Worm (Caenorhabditis elegans) whole organism, midembryonic: Measurements from ENCODE around the gene K08D9.2.

Experiments
- T22C8.4 ChIP-seq: fragments of 200-800 bp; sonication (Bioruptor generic); IDR thresholded peaks from 2 replicates; pipeline ENCODE4 v1.3.6; 2022; ENCODE audit warnings: missing genetic modification characterization, missing compliant biosample characterization
- cog-1 ChIP-seq: sonication (generic microtip); optimal IDR thresholded peaks from 2 replicates; lab custom pipeline; 2016; ENCODE audit warnings: missing genetic modification characterization, missing compliant biosample characterization
- flt-1 ChIP-seq: fragments of 200-800 bp; sonication (Bioruptor generic); IDR thresholded peaks from 2 replicates; pipeline ENCODE4 v1.3.6; 2022; ENCODE audit warnings: missing genetic modification characterization, missing compliant biosample characterization
- klf-2 ChIP-seq: fragments of 200-800 bp; sonication (Bioruptor generic); conservative IDR thresholded peaks from 2 replicates; pipeline ENCODE4 v1.3.6; 2022; ENCODE audit warnings: missing genetic modification reagents, missing genetic modification characterization, missing compliant biosample characterization
- med-1 ChIP-seq: sonication (generic microtip); optimal IDR thresholded peaks from 2 replicates; lab custom pipeline; 2017; ENCODE audit warnings: missing genetic modification characterization, mild to moderate bottlenecking, missing compliant biosample characterization, antibody characterized with exemption, missing genetic modification reagents; ENCODE audit not compliant: insufficient read depth
- ref-1 ChIP-seq: fragments of 200-800 bp; sonication (Bioruptor generic); conservative IDR thresholded peaks from 2 replicates; pipeline ENCODE4 v1.3.6; 2022; ENCODE audit warnings: missing genetic modification reagents, missing genetic modification characterization, missing compliant biosample characterization
- tab-1 ChIP-seq: fragments of 200-800 bp; sonication (Bioruptor generic); IDR thresholded peaks from 2 replicates; pipeline ENCODE4 v1.3.6; 2022; ENCODE audit warnings: missing genetic modification characterization, missing compliant biosample characterization
- ztf-23 ChIP-seq: fragments of 200-800 bp; sonication (Bioruptor generic); IDR thresholded peaks from 2 replicates; pipeline ENCODE4 v1.3.6; 2022; ENCODE audit warnings: missing genetic modification reagents, missing genetic modification characterization, missing compliant biosample characterization
- ztf-29 ChIP-seq: fragments of 200-800 bp; sonication (Bioruptor generic); IDR thresholded peaks from 2 replicates; pipeline ENCODE4 v1.3.6; 2022; ENCODE audit warnings: missing genetic modification reagents, missing genetic modification characterization, missing compliant biosample characterization

Gene K08D9.2

DNA sequence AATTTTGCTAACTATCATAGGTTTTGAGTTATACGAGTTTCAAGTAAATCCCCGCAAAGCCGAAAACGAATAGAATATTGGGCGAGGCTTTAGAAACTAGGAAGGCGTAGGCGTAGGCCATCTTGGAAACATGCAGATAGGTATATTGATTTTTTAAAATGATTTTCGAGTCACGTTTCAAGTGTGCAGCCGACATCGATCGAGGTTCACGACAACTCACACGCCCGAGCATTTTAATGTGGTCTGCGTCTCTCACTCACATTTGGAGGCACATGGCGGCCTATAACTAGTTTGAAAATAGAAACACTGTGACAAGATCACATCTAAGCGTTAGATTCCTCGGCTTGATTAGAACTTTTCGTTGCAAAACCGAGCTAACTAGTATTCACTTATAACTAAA lies at the start of gene K08D9.2:
Gene K08D9.2 (plus strand): TSS at position 301 of the 400 bp plus-strand sequence.
- no peak for TF ChIP-seq klf-2
- no peak for TF ChIP-seq T22C8.4 (GFP tag; lab: Robert Waterston, UW)
- no peak for TF ChIP-seq flt-1 (GFP tag; lab: Robert Waterston, UW)
- TF ChIP-seq ref-1 (GFP tag; lab: Robert Waterston, UW): no peak
- TF ChIP-seq tab-1 (GFP tag; lab: Robert Waterston, UW): no peak
- TF ChIP-seq med-1 (GFP tag; lab: Kevin White, UChicago): no peak

DNA sequence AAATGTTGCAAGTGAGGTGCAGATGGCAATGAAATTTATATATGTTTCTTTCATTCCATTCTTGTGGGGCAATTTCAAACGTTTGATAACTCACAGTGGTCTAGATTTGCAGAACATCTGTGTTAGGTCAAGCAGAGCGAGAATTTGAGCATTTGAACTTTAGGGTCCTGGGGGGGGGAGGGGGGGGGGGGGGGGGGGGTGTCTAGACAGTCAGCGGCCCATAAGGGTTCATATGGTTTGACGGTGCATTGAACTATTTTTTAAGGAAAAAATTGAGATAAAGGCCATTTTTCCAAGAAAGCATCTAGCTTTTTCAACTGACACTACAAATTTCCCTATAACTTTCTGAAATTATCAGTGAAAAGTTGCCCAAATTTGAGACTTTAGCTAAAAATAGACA lies 41.6 kb upstream of the K08D9.2 start:
- TF ChIP-seq med-1 (GFP tag; lab: Kevin White, UChicago) (no peak), flt-1 (GFP tag; lab: Robert Waterston, UW) (no peak), ztf-29 (GFP tag; lab: Robert Waterston, UW) (no peak), T22C8.4 (GFP tag; lab: Robert Waterston, UW) (no peak), ref-1 (GFP tag; lab: Robert Waterston, UW) (no peak), ztf-23 (GFP tag; lab: Robert Waterston, UW) (no peak), tab-1 (GFP tag; lab: Robert Waterston, UW) (no peak), klf-2 (no peak), cog-1 (tag; lab: Kevin White, UChicago) (no peak)

DNA sequence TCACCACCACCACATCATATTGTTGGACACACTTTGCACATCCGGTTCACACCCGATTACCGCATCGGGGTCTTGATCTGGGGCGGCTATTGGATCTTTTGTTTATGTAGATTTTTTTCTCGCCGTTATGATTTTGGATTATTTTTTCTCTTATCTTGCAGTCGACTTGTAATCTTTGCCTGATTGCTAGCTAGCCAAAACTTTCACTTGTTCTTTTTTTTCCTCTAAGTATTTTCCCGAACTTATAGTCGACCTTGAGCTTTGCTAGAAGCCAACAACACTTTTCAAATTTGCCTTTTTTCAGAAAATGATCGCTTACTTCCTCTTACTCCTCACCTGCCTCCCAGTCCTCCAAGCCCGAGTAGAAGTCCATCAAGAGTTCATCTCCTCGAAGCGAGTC lies 39.4 kb upstream of the K08D9.2 start, which contains the start of gene lag-2:
Gene lag-2 (plus strand): TSS at position 301 of the 400 bp plus-strand sequence.
- TF ChIP-seq ztf-23 (GFP tag; lab: Robert Waterston, UW) (no peak), klf-2 (no peak), ref-1 (GFP tag; lab: Robert Waterston, UW) (no peak)

DNA sequence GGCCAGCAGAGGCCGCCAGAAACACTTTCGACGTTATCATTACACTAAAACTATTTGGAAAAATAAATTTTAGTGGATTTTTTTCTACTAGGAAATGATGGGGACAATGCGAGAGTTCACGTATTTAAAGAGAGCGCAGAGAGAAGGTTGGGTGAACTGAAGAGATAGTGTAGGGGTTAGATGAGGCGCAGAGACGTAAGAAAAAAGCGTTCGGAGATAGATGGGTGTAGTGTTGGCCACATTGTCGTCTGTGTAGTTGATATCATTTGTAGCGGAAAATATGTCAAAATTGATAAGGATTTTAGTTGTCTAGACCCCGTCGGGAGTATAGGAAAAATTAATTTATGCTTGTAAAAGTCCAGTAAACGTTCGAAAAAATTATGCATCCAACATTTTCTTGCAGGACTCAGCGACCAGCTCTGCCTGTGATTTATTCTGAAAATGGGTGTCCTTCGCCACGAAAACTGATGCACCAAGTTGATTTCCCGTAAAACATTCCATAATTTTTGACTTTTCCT lies 34.3 kb upstream of the K08D9.2 start, which contains the start of the genes Y73C8B.3 and Y73C8B.9:
Gene Y73C8B.3 (minus strand): TSS at position 147 of the 518 bp plus-strand sequence.
Gene Y73C8B.9 (plus strand): TSS at position 468 of the 518 bp plus-strand sequence.
- TF ChIP-seq T22C8.4 (GFP tag; lab: Robert Waterston, UW) (no peak), ref-1 (GFP tag; lab: Robert Waterston, UW) (no peak), flt-1 (GFP tag; lab: Robert Waterston, UW) (no peak), ztf-29 (GFP tag; lab: Robert Waterston, UW) (no peak), klf-2 (no peak), tab-1 (GFP tag; lab: Robert Waterston, UW) (no peak), ztf-23 (GFP tag; lab: Robert Waterston, UW) (no peak), cog-1 (tag; lab: Kevin White, UChicago) (no peak), med-1 (GFP tag; lab: Kevin White, UChicago) (no peak)

DNA sequence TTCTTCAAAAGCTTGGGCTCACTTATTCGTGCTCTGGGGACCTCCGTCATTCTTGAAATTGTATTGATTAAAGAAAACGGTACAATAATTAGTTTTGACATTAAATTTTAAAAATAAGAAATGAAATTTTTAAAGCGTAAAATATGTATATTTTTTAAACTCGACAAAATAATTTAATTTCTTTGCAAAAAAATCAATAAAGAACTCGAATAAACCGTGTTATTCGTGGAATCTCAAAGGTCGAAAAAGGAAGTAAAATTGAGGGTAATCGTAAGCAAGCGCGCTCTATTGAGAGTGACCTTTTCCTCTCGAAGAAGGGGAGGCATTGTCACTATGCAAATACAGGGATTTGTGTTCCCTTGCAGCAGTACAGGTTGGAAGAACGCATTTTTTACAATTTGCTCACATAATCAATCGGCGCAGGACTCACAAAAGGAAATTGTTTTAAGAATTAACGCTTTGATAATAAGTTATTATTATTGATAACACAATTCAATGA lies 32.5 kb upstream of the K08D9.2 start, which contains the start of gene Y73C8B.2:
Gene Y73C8B.2 (minus strand): TSS at position 51 of the 499 bp plus-strand sequence.
- TF ChIP-seq tab-1 (GFP tag; lab: Robert Waterston, UW): no peak
- no peak for TF ChIP-seq T22C8.4 (GFP tag; lab: Robert Waterston, UW)
- TF ChIP-seq med-1 (GFP tag; lab: Kevin White, UChicago): no peak
- TF ChIP-seq flt-1 (GFP tag; lab: Robert Waterston, UW): no peak; the same call in 1 of the 2 replicates
- TF ChIP-seq cog-1 (tag; lab: Kevin White, UChicago): peak; percentile 5
- no peak for TF ChIP-seq ztf-23 (GFP tag; lab: Robert Waterston, UW)

DNA sequence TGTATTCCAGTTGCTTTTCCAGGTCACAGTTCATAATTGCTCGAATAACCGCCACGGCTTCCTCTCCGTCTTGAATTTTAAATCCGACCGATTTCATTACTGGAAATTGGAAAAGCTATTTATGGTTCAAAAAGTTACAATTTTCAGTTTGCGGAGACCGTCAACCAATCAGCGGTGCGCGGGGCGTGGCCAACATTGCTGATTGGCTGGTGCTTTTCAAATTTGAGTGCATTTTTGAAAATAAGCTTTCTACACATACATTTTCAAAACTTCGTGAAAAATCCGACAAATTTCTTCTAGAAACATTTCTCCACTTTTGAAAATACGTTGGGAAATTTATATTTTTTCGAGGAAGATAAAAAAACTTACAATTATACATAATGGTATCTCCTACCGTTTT lies 31.7 kb upstream of the K08D9.2 start:
- TF ChIP-seq klf-2: no peak
- TF ChIP-seq cog-1 (tag; lab: Kevin White, UChicago): no peak
- no peak for TF ChIP-seq tab-1 (GFP tag; lab: Robert Waterston, UW)
- no peak for TF ChIP-seq ztf-23 (GFP tag; lab: Robert Waterston, UW)

DNA sequence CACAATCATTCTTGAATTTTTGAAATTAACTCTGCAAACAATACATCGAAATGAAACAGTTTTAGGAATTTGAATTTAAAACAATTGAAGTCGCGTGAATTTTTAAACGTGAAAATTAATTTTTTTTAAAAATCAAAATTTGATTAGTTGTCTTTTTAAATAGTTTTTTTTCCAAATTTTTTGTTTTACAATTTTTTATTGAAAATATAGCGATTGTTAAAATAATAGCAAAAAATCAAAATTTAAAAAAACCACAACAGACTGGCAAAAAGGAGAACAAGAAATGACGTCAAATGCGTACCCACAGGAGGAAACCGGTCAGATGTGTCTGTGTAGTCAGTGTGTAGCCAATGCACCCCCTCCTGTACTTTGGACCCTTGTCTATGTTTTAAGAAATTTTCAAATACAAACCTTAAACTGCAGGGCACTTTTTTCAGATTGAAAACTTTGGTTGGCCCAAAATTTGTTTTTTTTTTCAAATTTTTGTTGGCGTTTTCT lies 30.6 kb upstream of the K08D9.2 start, which contains the start of the genes Y73C8B.1 and Y73C8B.5:
Gene Y73C8B.1 (minus strand): TSS at position 51 of the 498 bp plus-strand sequence.
Gene Y73C8B.5 (plus strand): TSS at position 437 of the 498 bp plus-strand sequence.
- TF ChIP-seq ztf-29 (GFP tag; lab: Robert Waterston, UW): no peak
- TF ChIP-seq tab-1 (GFP tag; lab: Robert Waterston, UW): no peak
- TF ChIP-seq T22C8.4 (GFP tag; lab: Robert Waterston, UW): no peak
- TF ChIP-seq ztf-23 (GFP tag; lab: Robert Waterston, UW): no peak
- TF ChIP-seq ref-1 (GFP tag; lab: Robert Waterston, UW): no peak

DNA sequence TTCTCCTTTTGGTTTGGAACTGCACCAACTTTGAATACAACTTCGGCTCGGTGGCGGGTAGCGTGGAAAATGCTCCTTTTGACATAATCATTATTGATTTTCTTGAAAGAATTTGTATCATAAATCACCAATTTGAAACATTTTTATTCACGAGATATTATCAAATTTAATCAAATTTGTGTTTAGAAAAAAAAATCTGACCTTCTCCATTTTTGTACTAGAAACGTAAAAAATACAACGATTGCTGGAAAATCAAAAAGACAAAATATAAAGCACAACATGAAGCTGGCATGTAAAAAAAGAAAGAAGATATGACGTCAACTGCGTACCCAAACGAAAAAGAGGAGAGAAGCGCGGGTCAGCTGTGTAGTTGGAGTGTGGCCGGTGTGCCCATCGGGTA lies 27.1 kb upstream of the K08D9.2 start, which contains the start of gene K08D9.4:
Gene K08D9.4 (minus strand): TSS at position 101 of the 400 bp plus-strand sequence.
- TF ChIP-seq T22C8.4 (GFP tag; lab: Robert Waterston, UW) (no peak), cog-1 (tag; lab: Kevin White, UChicago) (no peak), ztf-29 (GFP tag; lab: Robert Waterston, UW) (no peak), ztf-23 (GFP tag; lab: Robert Waterston, UW) (no peak), med-1 (GFP tag; lab: Kevin White, UChicago) (no peak), flt-1 (GFP tag; lab: Robert Waterston, UW) (no peak), ref-1 (GFP tag; lab: Robert Waterston, UW) (no peak), klf-2 (no peak), tab-1 (GFP tag; lab: Robert Waterston, UW) (no peak)

DNA sequence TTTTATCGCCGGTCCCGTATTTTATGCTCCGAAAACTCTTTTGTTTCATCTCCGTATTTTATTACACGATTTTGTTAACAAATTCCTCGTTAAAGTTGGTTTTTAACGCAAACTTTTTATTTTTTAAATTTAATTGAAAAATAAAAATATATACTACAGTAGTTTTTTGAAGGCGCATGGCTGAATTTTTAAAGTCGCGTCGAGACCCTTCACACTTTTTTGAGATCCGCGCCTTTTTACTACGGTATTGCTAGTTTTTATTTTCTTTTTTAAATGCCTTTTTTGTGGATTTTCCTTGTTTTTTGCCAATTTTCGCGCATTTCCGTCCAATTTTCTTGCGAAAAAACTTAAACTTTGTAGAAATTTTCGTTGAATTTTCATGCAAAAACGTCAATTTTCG lies 23.0 kb upstream of the K08D9.2 start:
- TF ChIP-seq ztf-23 (GFP tag; lab: Robert Waterston, UW) (no peak), ref-1 (GFP tag; lab: Robert Waterston, UW) (no peak), klf-2 (no peak), med-1 (GFP tag; lab: Kevin White, UChicago) (no peak), cog-1 (tag; lab: Kevin White, UChicago) (no peak), ztf-29 (GFP tag; lab: Robert Waterston, UW) (no peak), flt-1 (GFP tag; lab: Robert Waterston, UW) (no peak), T22C8.4 (GFP tag; lab: Robert Waterston, UW) (no peak), tab-1 (GFP tag; lab: Robert Waterston, UW) (no peak)
